Fruit fly (Drosophila melanogaster) whole organism, prepupa: Measurements from ENCODE around the gene Osi23.
A peak's percentile ranks its signal among the peaks of the same experiment; 100 is the strongest.

Experiments used
- Blimp-1 ChIP-seq: fragments of 200-800 bp; sonication (Bioruptor generic); optimal IDR thresholded peaks from 3 replicates; lab custom pipeline; 2017; ENCODE audit warnings: missing biosample characterization, missing genetic modification characterization, mild to moderate bottlenecking, moderate library complexity, missing genetic modification reagents
- CG11294 ChIP-seq: fragments of 200-800 bp; sonication (Bioruptor generic); IDR thresholded peaks from 2 replicates; pipeline ENCODE4 v1.3.6; 2022; ENCODE audit warnings: missing biosample characterization, missing genetic modification characterization
- CG11762 ChIP-seq: fragments of 200-800 bp; sonication (Bioruptor generic); optimal IDR thresholded peaks from 3 replicates; lab custom pipeline; 2016; ENCODE audit warnings: missing biosample characterization, missing genetic modification characterization; ENCODE audit not compliant: insufficient read depth
- CG11902 ChIP-seq: fragments of 200-800 bp; sonication (Bioruptor generic); optimal IDR thresholded peaks from 3 replicates; lab custom pipeline; 2016; ENCODE audit warnings: missing biosample characterization, missing genetic modification characterization
- CG15336 ChIP-seq: fragments of 200-800 bp; sonication (Bioruptor generic); IDR thresholded peaks from 2 replicates; pipeline ENCODE4 v1.3.6; 2022; ENCODE audit warnings: missing biosample characterization, missing genetic modification characterization
- CG16779 ChIP-seq: fragments of 200-800 bp; sonication (Bioruptor generic); optimal IDR thresholded peaks from 3 replicates; lab custom pipeline; 2017; ENCODE audit warnings: missing biosample characterization, mild to moderate bottlenecking, missing genetic modification characterization
- CG3032 ChIP-seq: fragments of 200-800 bp; optimal IDR thresholded peaks from 2 replicates; lab custom pipeline; 2019; ENCODE audit warnings: missing biosample characterization, mild to moderate bottlenecking, missing genetic modification characterization, moderate library complexity
- CG31627 ChIP-seq: fragments of 200-800 bp; sonication (Bioruptor generic); optimal IDR thresholded peaks from 3 replicates; lab custom pipeline; 2016; ENCODE audit warnings: missing biosample characterization, missing genetic modification characterization
- CG34406 ChIP-seq: fragments of 200-800 bp; sonication (Bioruptor generic); optimal IDR thresholded peaks from 3 replicates; lab custom pipeline; 2016; ENCODE audit warnings: missing biosample characterization, missing genetic modification characterization
- CG3919 ChIP-seq: fragments of 200-800 bp; sonication (Bioruptor generic); optimal IDR thresholded peaks from 3 replicates; lab custom pipeline; 2016; ENCODE audit warnings: missing biosample characterization, missing genetic modification characterization
- CG4318 ChIP-seq: fragments of 200-800 bp; sonication (Bioruptor generic); optimal IDR thresholded peaks from 3 replicates; lab custom pipeline; 2017; ENCODE audit warnings: missing biosample characterization, mild to moderate bottlenecking, missing genetic modification characterization
- CG6163 ChIP-seq: fragments of 200-800 bp; sonication (Bioruptor generic); IDR thresholded peaks from 3 replicates; pipeline ENCODE4 v1.3.6; 2022; ENCODE audit warnings: missing biosample characterization, missing genetic modification characterization
- CG6276 ChIP-seq: fragments of 200-800 bp; sonication (Bioruptor generic); optimal IDR thresholded peaks from 2 replicates; lab custom pipeline; 2017; ENCODE audit warnings: missing biosample characterization, mild to moderate bottlenecking, missing genetic modification characterization
- CG6792 ChIP-seq: fragments of 200-800 bp; sonication (Bioruptor generic); optimal IDR thresholded peaks from 3 replicates; lab custom pipeline; 2016; ENCODE audit warnings: missing biosample characterization, missing genetic modification characterization
- CG6808 ChIP-seq: fragments of 200-800 bp; sonication (Bioruptor generic); optimal IDR thresholded peaks from 3 replicates; lab custom pipeline; 2017; ENCODE audit warnings: missing biosample characterization, missing genetic modification characterization, mild to moderate bottlenecking, moderate library complexity, missing genetic modification reagents
- CG6854 ChIP-seq: fragments of 200-800 bp; sonication (Bioruptor generic); optimal IDR thresholded peaks from 2 replicates; lab custom pipeline; 2017; ENCODE audit warnings: missing biosample characterization, mild to moderate bottlenecking, missing genetic modification characterization
- CG7368 ChIP-seq: fragments of 200-800 bp; sonication (Bioruptor generic); optimal IDR thresholded peaks from 3 replicates; lab custom pipeline; 2016; ENCODE audit warnings: missing biosample characterization, missing genetic modification characterization
- CG8119 ChIP-seq: fragments of 200-800 bp; sonication (Bioruptor generic); IDR thresholded peaks from 3 replicates; pipeline ENCODE4 v1.3.6; 2022; ENCODE audit warnings: missing biosample characterization, missing genetic modification characterization
- CG8632 ChIP-seq: fragments of 200-800 bp; sonication (Bioruptor generic); optimal IDR thresholded peaks from 3 replicates; lab custom pipeline; 2016; ENCODE audit warnings: missing biosample characterization, missing genetic modification characterization
- CG9139 ChIP-seq: fragments of 200-800 bp; sonication (Bioruptor generic); optimal IDR thresholded peaks from 3 replicates; lab custom pipeline; 2017; ENCODE audit warnings: missing biosample characterization, mild to moderate bottlenecking, missing genetic modification characterization
- Eip78C ChIP-seq: fragments of 200-800 bp; sonication (Bioruptor generic); peaks from one replicate; lab custom pipeline; 2016; ENCODE audit warnings: missing biosample characterization, missing genetic modification characterization
- Eip93F ChIP-seq: fragments of 200-800 bp; sonication (Bioruptor generic); optimal IDR thresholded peaks from 2 replicates; lab custom pipeline; 2016; ENCODE audit warnings: missing biosample characterization, mild to moderate bottlenecking, missing genetic modification characterization
- Ets96B ChIP-seq: fragments of 200-800 bp; optimal IDR thresholded peaks from 2 replicates; lab custom pipeline; 2019; ENCODE audit warnings: missing biosample characterization, mild to moderate bottlenecking, missing genetic modification characterization, moderate library complexity
- Gug ChIP-seq: fragments of 200-800 bp; sonication (Bioruptor generic); IDR thresholded peaks from 2 replicates; pipeline ENCODE4 v1.3.6; 2022; ENCODE audit warnings: missing biosample characterization, missing genetic modification characterization
- Hr39 ChIP-seq: fragments of 200-800 bp; sonication (Bioruptor generic); optimal IDR thresholded peaks from 2 replicates; lab custom pipeline; 2016; ENCODE audit warnings: missing biosample characterization, missing genetic modification characterization
- Lpt ChIP-seq: fragments of 200-800 bp; sonication (Bioruptor generic); optimal IDR thresholded peaks from 3 replicates; lab custom pipeline; 2016; ENCODE audit warnings: missing biosample characterization, missing genetic modification characterization
- Met ChIP-seq: fragments of 200-800 bp; sonication (Bioruptor generic); optimal IDR thresholded peaks from 3 replicates; lab custom pipeline; 2016; ENCODE audit warnings: missing biosample characterization, missing genetic modification characterization
- OdsH ChIP-seq: fragments of 200-800 bp; sonication (Bioruptor generic); optimal IDR thresholded peaks from 3 replicates; lab custom pipeline; 2016; ENCODE audit warnings: missing biosample characterization, missing genetic modification characterization
- Smox ChIP-seq: fragments of 200-800 bp; sonication (Bioruptor generic); optimal IDR thresholded peaks from 3 replicates; lab custom pipeline; 2016; ENCODE audit warnings: missing biosample characterization, missing genetic modification characterization
- Sox14 ChIP-seq: fragments of 200-800 bp; sonication (Bioruptor generic); optimal IDR thresholded peaks from 3 replicates; lab custom pipeline; 2016; ENCODE audit warnings: missing biosample characterization, missing genetic modification characterization
- Sox15 ChIP-seq: fragments of 200-800 bp; sonication (Bioruptor generic); optimal IDR thresholded peaks from 3 replicates; lab custom pipeline; 2016; ENCODE audit warnings: missing biosample characterization, missing genetic modification characterization
- achi ChIP-seq: fragments of 200-800 bp; sonication (Bioruptor generic); optimal IDR thresholded peaks from 3 replicates; lab custom pipeline; 2016; ENCODE audit warnings: missing biosample characterization, missing genetic modification characterization
- dac ChIP-seq: fragments of 200-800 bp; sonication (Bioruptor generic); optimal IDR thresholded peaks from 2 replicates; lab custom pipeline; 2017; ENCODE audit warnings: missing biosample characterization, mild to moderate bottlenecking, missing genetic modification characterization
- dsx ChIP-seq: fragments of 200-800 bp; optimal IDR thresholded peaks from 3 replicates; lab custom pipeline; 2019; ENCODE audit warnings: missing biosample characterization, mild to moderate bottlenecking, missing genetic modification characterization, moderate library complexity; ENCODE audit not compliant: poor library complexity, severe bottlenecking
- eg ChIP-seq: fragments of 200-800 bp; sonication (Bioruptor generic); IDR thresholded peaks from 3 replicates; pipeline ENCODE4 v1.3.6; 2022; ENCODE audit warnings: missing biosample characterization, missing genetic modification characterization
- esn ChIP-seq: fragments of 200-800 bp; sonication (Bioruptor generic); optimal IDR thresholded peaks from 2 replicates; lab custom pipeline; 2016; ENCODE audit warnings: missing biosample characterization, mild to moderate bottlenecking, missing genetic modification characterization, moderate library complexity
- fd85E ChIP-seq: fragments of 200-800 bp; sonication (Bioruptor generic); optimal IDR thresholded peaks from 3 replicates; lab custom pipeline; 2016; ENCODE audit warnings: missing biosample characterization, missing genetic modification characterization
- fkh ChIP-seq: fragments of 200-800 bp; sonication (Bioruptor generic); optimal IDR thresholded peaks from 3 replicates; lab custom pipeline; 2017; ENCODE audit warnings: missing biosample characterization, mild to moderate bottlenecking, missing genetic modification characterization, moderate library complexity
- net ChIP-seq: fragments of 200-800 bp; sonication (Bioruptor generic); optimal IDR thresholded peaks from 3 replicates; lab custom pipeline; 2016; ENCODE audit warnings: missing biosample characterization, missing genetic modification characterization
- salr ChIP-seq, 2 experiments: fragments of 200-800 bp; sonication (Bioruptor generic); optimal IDR thresholded peaks; 3 replicates each; lab custom pipeline; 2016 to 2018; ENCODE audit warnings: missing biosample characterization in 2 of 2, missing genetic modification characterization in 2 of 2, mild to moderate bottlenecking in 1 of 2
- spab ChIP-seq: fragments of 200-800 bp; sonication (Bioruptor generic); optimal IDR thresholded peaks from 2 replicates; lab custom pipeline; 2017; ENCODE audit warnings: missing biosample characterization, mild to moderate bottlenecking, missing genetic modification characterization, missing genetic modification reagents
- ss ChIP-seq, 2 experiments: fragments of 200-800 bp; sonication (Bioruptor generic); optimal IDR thresholded peaks; 2 replicates in 1 of 2; 3 replicates in 1 of 2; lab custom pipeline; 2017 to 2018; ENCODE audit warnings: mild to moderate bottlenecking in 2 of 2, missing biosample characterization in 2 of 2, missing genetic modification characterization in 2 of 2, moderate library complexity in 1 of 2
- svp ChIP-seq: fragments of 200-800 bp; sonication (Bioruptor generic); peaks from one replicate; lab custom pipeline; 2016; ENCODE audit warnings: missing biosample characterization, missing genetic modification characterization
- vri ChIP-seq: fragments of 200-800 bp; sonication (Bioruptor generic); optimal IDR thresholded peaks from 3 replicates; lab custom pipeline; 2016; ENCODE audit warnings: missing biosample characterization, mild to moderate bottlenecking, missing genetic modification characterization

Osi23 gene

DNA sequence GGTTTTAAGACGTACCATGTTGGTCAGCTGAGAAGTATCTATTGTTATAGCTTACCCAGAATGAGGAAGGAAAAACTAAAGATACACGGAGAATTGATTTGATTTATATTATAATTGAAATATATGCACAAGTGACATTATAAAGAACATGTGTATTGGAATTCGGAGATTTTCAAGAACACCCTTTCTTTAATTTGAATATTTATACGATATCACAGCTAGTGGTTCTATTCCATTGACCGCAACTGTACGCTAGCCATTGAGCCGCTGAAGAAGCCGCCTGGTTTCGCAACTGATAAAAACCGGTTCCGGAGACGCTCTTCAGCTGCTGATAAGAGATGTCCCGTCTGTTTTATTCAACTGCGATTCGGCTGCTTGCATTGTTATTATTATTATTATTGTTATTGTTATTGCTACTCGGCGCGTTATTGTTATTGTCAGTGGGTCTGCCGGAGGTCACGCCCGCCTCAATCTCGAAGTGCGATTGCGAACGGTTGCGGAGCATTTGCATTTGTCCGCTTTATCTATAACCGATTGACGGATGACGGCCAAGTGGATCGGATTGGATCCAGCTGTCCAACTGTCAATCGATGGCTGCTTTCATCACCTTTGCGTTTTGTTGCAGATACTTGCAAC is 16.9 kb upstream of the Osi23 start (continued):
- TF ChIP-seq esn (peak; percentile 59), Sox15 (GFP tag; lab: Kevin White, UChicago) (peak; percentile 22), Ets96B (tag; lab: Kevin White, UChicago) (peak; percentile 53), CG6808 (GFP tag; lab: Kevin White, UChicago) (peak; percentile 65), CG3032 (tag; lab: Kevin White, UChicago) (peak; percentile 52), dsx (GFP tag; lab: Kevin White, UChicago) (peak; percentile 52), CG6792 (GFP tag; lab: Kevin White, UChicago) (peak; percentile 51), salr (GFP tag; optimal IDR thresholded peaks at IDR 0.05; lab: Kevin White, UChicago) (peak in 1 of 2 experiments; percentile 29), CG7368 (GFP tag; lab: Kevin White, UChicago) (peak; percentile 24), achi (GFP tag; lab: Kevin White, UChicago) (peak; percentile 62), Met (peak; percentile 59), OdsH (GFP tag; lab: Kevin White, UChicago) (peak; percentile 61), vri (GFP tag; lab: Kevin White, UChicago) (peak; percentile 7), CG34406 (GFP tag; lab: Kevin White, UChicago) (peak; percentile 57), CG11762 (peak; percentile 43), Blimp-1 (no peak), net (GFP tag; lab: Kevin White, UChicago) (peak; percentile 36), dac (no peak), Eip93F (GFP tag; lab: Kevin White, UChicago) (no peak), fd85E (GFP tag; lab: Kevin White, UChicago) (peak; percentile 26), fkh (GFP tag; lab: Kevin White, UChicago) (no peak), CG6276 (peak; percentile 48), Gug (GFP tag; lab: Robert Waterston, UW) (no peak), CG16779 (tag; lab: Kevin White, UChicago) (peak; percentile 18), CG6163 (GFP tag; lab: Robert Waterston, UW) (peak; percentile 71), svp (GFP tag; lab: Kevin White, UChicago) (peak; percentile 98), CG3919 (peak; percentile 49), CG8119 (peak; percentile 54; the same call in 1 of the 3 replicates), CG9139 (GFP tag; lab: Kevin White, UChicago) (peak; percentile 25), ss (GFP tag; optimal IDR thresholded peaks at IDR 0.05; lab: Kevin White, UChicago) (peak; percentile 41 to 65), Smox (GFP tag; lab: Kevin White, UChicago) (no peak), CG4318 (no peak), Lpt (GFP tag; lab: Kevin White, UChicago) (peak; percentile 45), Sox14 (GFP tag; lab: Kevin White, UChicago) (peak; percentile 48), CG11902 (GFP tag; lab: Kevin White, UChicago) (peak; percentile 24), CG11294 (GFP tag; lab: Robert Waterston, UW) (no peak), CG31627 (GFP tag; lab: Kevin White, UChicago) (peak; percentile 31)
- TF ChIP-seq, all 60 proteins: peak for 50

DNA sequence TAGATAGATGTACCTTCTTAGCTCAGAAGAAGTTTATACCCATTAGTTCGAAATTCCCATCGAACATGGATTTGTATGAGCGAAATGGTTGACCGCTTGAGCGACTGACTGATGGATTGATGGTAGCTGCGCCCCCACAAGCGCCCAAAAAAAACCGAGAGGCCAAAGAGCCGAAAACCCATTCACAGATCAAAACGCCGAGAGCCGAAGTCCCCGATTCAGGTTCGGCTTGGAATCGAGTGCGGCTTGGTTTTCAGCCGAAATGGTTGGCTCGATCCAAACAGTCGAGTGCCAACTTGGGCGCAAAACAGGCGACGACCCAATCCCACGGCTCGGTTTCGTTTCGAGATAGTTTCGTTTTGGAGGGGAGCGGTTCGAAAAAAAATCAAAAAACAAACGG is 15.3 kb upstream of the Osi23 start:
- TF ChIP-seq CG6854 (GFP tag; lab: Kevin White, UChicago) (peak; percentile 21), Eip78C (GFP tag; lab: Kevin White, UChicago) (peak; percentile 26), CG6792 (GFP tag; lab: Kevin White, UChicago) (no peak), CG6808 (GFP tag; lab: Kevin White, UChicago) (no peak), esn (no peak), CG15336 (GFP tag; lab: Robert Waterston, UW) (peak; percentile 18; the same call in 1 of the 2 replicates), eg (GFP tag; lab: Robert Waterston, UW) (peak; percentile 10; the same call in 1 of the 3 replicates), spab (GFP tag; lab: Kevin White, UChicago) (no peak), CG6163 (GFP tag; lab: Robert Waterston, UW) (peak; percentile 41; the same call in 1 of the 3 replicates), Smox (GFP tag; lab: Kevin White, UChicago) (no peak), svp (GFP tag; lab: Kevin White, UChicago) (peak; percentile 50), Hr39 (GFP tag; lab: Kevin White, UChicago) (no peak), CG8632 (GFP tag; lab: Kevin White, UChicago) (no peak), fd85E (GFP tag; lab: Kevin White, UChicago) (no peak)
